Worm (Caenorhabditis elegans) whole organism, L4 larva: ENCODE results near the gene F13H8.2.

Experiments used
- ZK337.2 ChIP-seq: fragments of 200-800 bp; sonication (Bioruptor generic); IDR thresholded peaks from 2 replicates; pipeline ENCODE4 v1.3.6; 2022; ENCODE audit warnings: missing genetic modification reagents, missing genetic modification characterization, missing compliant biosample characterization
- mxl-2 ChIP-seq: fragments of 200-800 bp; sonication (Bioruptor generic); conservative IDR thresholded peaks from 2 replicates; pipeline ENCODE4 v1.3.6; 2022; ENCODE audit warnings: missing genetic modification reagents, missing genetic modification characterization, missing compliant biosample characterization
- nhr-11 ChIP-seq: fragments of 150-350 bp; optimal IDR thresholded peaks from 2 replicates; lab custom pipeline; 2014; ENCODE audit warnings: missing biosample characterization, missing genetic modification characterization
- ztf-11 ChIP-seq: fragments of 150-350 bp; optimal IDR thresholded peaks from 2 replicates; lab custom pipeline; 2014; ENCODE audit warnings: missing biosample characterization, missing genetic modification characterization

F13H8.2 gene

DNA sequence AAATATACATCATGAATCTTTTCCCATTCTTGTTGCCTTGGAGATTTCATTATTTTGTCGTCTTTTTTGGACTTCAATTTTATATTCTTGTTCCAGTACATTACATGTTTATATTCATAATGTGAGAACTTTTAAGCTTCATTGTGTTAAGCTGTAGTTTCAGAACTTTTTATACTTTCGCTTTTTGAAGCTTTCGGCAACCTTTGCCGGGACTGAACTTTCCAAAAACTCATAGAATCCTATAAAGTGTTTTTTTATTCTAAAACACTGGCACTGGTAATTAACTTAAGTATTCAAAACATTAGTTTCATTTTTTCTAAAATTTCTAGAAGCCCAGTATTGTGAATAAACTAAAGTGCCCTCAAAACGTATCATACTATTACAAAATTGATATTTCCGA, 52.8 kb downstream of the F13H8.2 start, which contains the start of gene C32D5.4 (continued):
- TF ChIP-seq ztf-11 (no peak), ZK337.2 (GFP tag; lab: Robert Waterston, UW) (no peak), nhr-11 (tag; lab: Kevin White, UChicago) (no peak), mxl-2 (no peak)
